Worm (Caenorhabditis elegans) whole organism, young adult: ENCODE data around the gene msp-56.

Source experiments
- K11D2.4 ChIP-seq: fragments of 200-800 bp; sonication (Bioruptor generic); IDR thresholded peaks from 2 replicates; pipeline ENCODE4 v1.3.6; 2022; ENCODE audit warnings: missing genetic modification reagents, missing genetic modification characterization, missing compliant biosample characterization
- Y53G8AR.9 ChIP-seq: fragments of 200-800 bp; sonication (Bioruptor generic); conservative IDR thresholded peaks from 2 replicates; pipeline ENCODE4 v1.3.6; 2022; ENCODE audit warnings: missing genetic modification reagents, missing genetic modification characterization, missing compliant biosample characterization
- Y56A3A.18 ChIP-seq: fragments of 200-800 bp; sonication (Bioruptor generic); IDR thresholded peaks from 2 replicates; pipeline ENCODE4 v1.3.6; 2022; ENCODE audit warnings: missing genetic modification reagents, missing genetic modification characterization, missing compliant biosample characterization
- Y67H2A.10 ChIP-seq: fragments of 200-800 bp; sonication (Bioruptor generic); conservative IDR thresholded peaks from 2 replicates; pipeline ENCODE4 v1.3.6; 2022; ENCODE audit warnings: missing genetic modification reagents, missing genetic modification characterization, missing compliant biosample characterization
- ama-1 ChIP-seq, 3 experiments: fragments of 150-350 bp in 1 of 3; sonication (generic microtip) in 2 of 3; optimal IDR thresholded peaks; 2 replicates each; lab custom pipeline; 2014 to 2018; ENCODE audit warnings: missing biosample characterization in 2 of 3, missing genetic modification characterization in 2 of 3, missing genetic modification reagents in 2 of 3
- ceh-27 ChIP-seq: fragments of 200-800 bp; sonication (Bioruptor generic); optimal IDR thresholded peaks from 2 replicates; lab custom pipeline; 2018; ENCODE audit warnings: mild to moderate bottlenecking, missing genetic modification characterization, moderate library complexity, missing compliant biosample characterization
- die-1 ChIP-seq: sonication (generic microtip); optimal IDR thresholded peaks from 2 replicates; lab custom pipeline; 2016; ENCODE audit warnings: missing genotype, mild to moderate bottlenecking, missing genetic modification characterization, missing compliant biosample characterization
- dox-1 ChIP-seq: fragments of 200-800 bp; sonication (Bioruptor generic); IDR thresholded peaks from 2 replicates; pipeline ENCODE4 v1.3.6; 2022; ENCODE audit warnings: missing genetic modification reagents, missing genetic modification characterization, missing compliant biosample characterization
- lsy-27 ChIP-seq: sonication (generic microtip); optimal IDR thresholded peaks from 2 replicates; lab custom pipeline; 2017; ENCODE audit warnings: missing genetic modification characterization, mild to moderate bottlenecking, missing compliant biosample characterization, antibody characterized with exemption, missing genotype, borderline replicate concordance; ENCODE audit not compliant: insufficient read depth
- mxl-1 ChIP-seq: sonication (generic microtip); optimal IDR thresholded peaks from 2 replicates; lab custom pipeline; 2016; ENCODE audit warnings: missing genetic modification characterization, missing compliant biosample characterization
- snpc-1.3 ChIP-seq: sonication (generic microtip); optimal IDR thresholded peaks from 2 replicates; lab custom pipeline; 2017; ENCODE audit warnings: missing genetic modification characterization, mild to moderate bottlenecking, missing compliant biosample characterization, antibody characterized with exemption, moderate library complexity, missing genotype, missing genetic modification reagents; ENCODE audit not compliant: insufficient read depth
- sptf-2 ChIP-seq: fragments of 200-800 bp; sonication (Bioruptor generic); optimal IDR thresholded peaks from 2 replicates; lab custom pipeline; 2018; ENCODE audit warnings: mild to moderate bottlenecking, missing genetic modification characterization, missing compliant biosample characterization
- unc-130 ChIP-seq: sonication (generic microtip); optimal IDR thresholded peaks from 2 replicates; lab custom pipeline; 2016; ENCODE audit warnings: missing genetic modification reagents, missing genetic modification characterization, missing compliant biosample characterization
- unc-62 ChIP-seq: fragments of 150-350 bp; optimal IDR thresholded peaks from 2 replicates; lab custom pipeline; 2014; ENCODE audit warnings: missing biosample characterization, missing genetic modification reagents, missing genetic modification characterization

- TF ChIP-seq lsy-27 (no peak), mxl-1 (tag; lab: Kevin White, UChicago) (no peak), ama-1 (optimal IDR thresholded peaks at IDR 0.05; lab: Kevin White, UChicago) (no peak), ama-1 (GFP tag; optimal IDR thresholded peaks at IDR 0.05; lab: Kevin White, UChicago) (no peak), die-1 (no peak), dox-1 (GFP tag; lab: Robert Waterston, UW) (no peak), sptf-2 (GFP tag; lab: Kevin White, UChicago) (no peak), unc-62 (GFP tag; lab: Kevin White, UChicago) (no peak), snpc-1.3 (tag; lab: Kevin White, UChicago) (no peak), Y56A3A.18 (GFP tag; lab: Robert Waterston, UW) (no peak), K11D2.4 (GFP tag; lab: Robert Waterston, UW) (no peak), Y67H2A.10 (GFP tag; lab: Robert Waterston, UW) (no peak), Y53G8AR.9 (GFP tag; lab: Robert Waterston, UW) (no peak), ceh-27 (GFP tag; lab: Kevin White, UChicago) (no peak), unc-130 (no peak)
Measured at ce11 chrIV:9802711-9803110, 38.6 kb upstream of the msp-56 start, which contains the start of gene fat-3.
